Worm (Caenorhabditis elegans) whole organism, late embryonic: Measurements from ENCODE around the gene cnk-1.

ENCODE experiments used
- C08G9.2 ChIP-seq: sonication (generic microtip); optimal IDR thresholded peaks from 2 replicates; lab custom pipeline; 2016; ENCODE audit warnings: mild to moderate bottlenecking, missing genetic modification characterization, moderate library complexity, missing compliant biosample characterization
- T23F11.4 ChIP-seq: fragments of 200-800 bp; sonication (Bioruptor generic); optimal IDR thresholded peaks from 2 replicates; lab custom pipeline; 2018; ENCODE audit warnings: mild to moderate bottlenecking, missing genetic modification characterization, missing compliant biosample characterization
- ama-1 ChIP-seq: fragments of 150-350 bp; optimal IDR thresholded peaks from 2 replicates; lab custom pipeline; 2014
- ceh-24 ChIP-seq: sonication (generic microtip); optimal IDR thresholded peaks from 2 replicates; lab custom pipeline; 2016; ENCODE audit warnings: mild to moderate bottlenecking, missing genetic modification characterization, missing compliant biosample characterization
- ceh-9 ChIP-seq: sonication (generic microtip); optimal IDR thresholded peaks from 2 replicates; lab custom pipeline; 2016; ENCODE audit warnings: mild to moderate bottlenecking, missing genetic modification characterization, inconsistent platforms, missing compliant biosample characterization
- nhr-11 ChIP-seq: fragments of 150-350 bp; optimal IDR thresholded peaks from 2 replicates; lab custom pipeline; 2014; ENCODE audit warnings: missing biosample characterization, missing genetic modification characterization
- pha-2 ChIP-seq: sonication (generic microtip); optimal IDR thresholded peaks from 2 replicates; lab custom pipeline; 2017; ENCODE audit warnings: mild to moderate bottlenecking, missing genetic modification characterization, missing compliant biosample characterization
- pqm-1 ChIP-seq: sonication (generic microtip); optimal IDR thresholded peaks from 2 replicates; lab custom pipeline; 2016; ENCODE audit warnings: missing genetic modification characterization, missing compliant biosample characterization
- tbx-2 ChIP-seq: sonication (generic microtip); optimal IDR thresholded peaks from 2 replicates; lab custom pipeline; 2016; ENCODE audit warnings: missing genetic modification characterization, missing compliant biosample characterization
- unc-42 ChIP-seq: sonication (generic microtip); optimal IDR thresholded peaks from 2 replicates; lab custom pipeline; 2016; ENCODE audit warnings: missing genotype, missing genetic modification characterization, missing compliant biosample characterization
- ztf-16 ChIP-seq: sonication (generic microtip); optimal IDR thresholded peaks from 2 replicates; lab custom pipeline; 2017; ENCODE audit warnings: missing genetic modification characterization, missing compliant biosample characterization

ce11 chrIII:10270778-10271307 lies at the start of gene cnk-1:
- TF ChIP-seq pha-2 (tag; lab: Kevin White, UChicago) (no peak), C08G9.2 (tag; lab: Kevin White, UChicago) (peak; percentile 90), nhr-11 (tag; lab: Kevin White, UChicago) (no peak), ceh-9 (tag; lab: Kevin White, UChicago) (no peak), tbx-2 (tag; lab: Kevin White, UChicago) (peak; percentile 84), T23F11.4 (GFP tag; lab: Kevin White, UChicago) (no peak), ama-1 (lab: Kevin White, UChicago) (no peak), ceh-24 (tag; lab: Kevin White, UChicago) (no peak), ztf-16 (tag; lab: Kevin White, UChicago) (no peak), pqm-1 (no peak), unc-42 (peak; percentile 34)
